Fruit fly (Drosophila melanogaster): ENCODE measurements around the gene Rph.

Gene Rph

dm6 chrX:10762959-10763883 lies 5.8 kb upstream of the Rph start (continued):
- TF ChIP-seq HmgZ (tag; optimal IDR thresholded peaks at IDR 0.05): peak; percentile 34
- TF ChIP-seq wdn (GFP tag; IDR thresholded peaks at IDR 0.05): no peak
- no peak for TF ChIP-seq CG7271 (tag; optimal IDR thresholded peaks at IDR 0.05)
- TF ChIP-seq CG12744 (GFP tag; optimal IDR thresholded peaks at IDR 0.05): no peak
- TF ChIP-seq CG11093 (GFP tag; IDR thresholded peaks at IDR 0.05): no peak
- no peak for TF ChIP-seq CG18764 (GFP tag; optimal IDR thresholded peaks at IDR 0.05)
- TF ChIP-seq sc (optimal IDR thresholded peaks at IDR 0.05): no peak
- TF ChIP-seq sc (GFP tag; optimal IDR thresholded peaks at IDR 0.05): no peak
- TF ChIP-seq Chrac-16 (GFP tag; optimal IDR thresholded peaks at IDR 0.05): peak; percentile 6
- no peak for TF ChIP-seq CG5180 (GFP tag; optimal IDR thresholded peaks at IDR 0.05)
- TF ChIP-seq chm (GFP tag; IDR thresholded peaks at IDR 0.05): peak; percentile 37; the same call in 1 of the 2 replicates
- no peak for TF ChIP-seq CG34422 (GFP tag; IDR thresholded peaks at IDR 0.05)
- TF ChIP-seq hth (optimal IDR thresholded peaks at IDR 0.05): no peak
- no peak for TF ChIP-seq CG31224 (GFP tag; IDR thresholded peaks at IDR 0.05)
- no peak for TF ChIP-seq Poxn (GFP tag; IDR thresholded peaks at IDR 0.05)
- no peak for TF ChIP-seq CG10654 (GFP tag; optimal IDR thresholded peaks at IDR 0.05)
- TF ChIP-seq croc (GFP tag; conservative IDR thresholded peaks at IDR 0.05): no peak
- TF ChIP-seq CG2120 (GFP tag; optimal IDR thresholded peaks at IDR 0.05): peak; percentile 61
- TF ChIP-seq klu (GFP tag; IDR thresholded peaks at IDR 0.05): no peak
- peak; percentile 19; the same call in 1 of the 2 replicates for TF ChIP-seq bowl (GFP tag; IDR thresholded peaks at IDR 0.05)
- TF ChIP-seq CG12071 (GFP tag; optimal IDR thresholded peaks at IDR 0.05): no peak
- no peak for TF ChIP-seq ems (GFP tag; optimal IDR thresholded peaks at IDR 0.05)
- no peak for TF ChIP-seq bab2 (GFP tag; optimal IDR thresholded peaks at IDR 0.05)
- peak; percentile 27 for TF ChIP-seq CG2712 (tag; optimal IDR thresholded peaks at IDR 0.05)
- peak; percentile 59 for TF ChIP-seq sens (GFP tag)
- TF ChIP-seq corto (GFP tag; optimal IDR thresholded peaks at IDR 0.05): no peak
- TF ChIP-seq MTF-1 (GFP tag; optimal IDR thresholded peaks at IDR 0.05; ENCODE audit: borderline replicate concordance): no peak
- TF ChIP-seq CG18599 (GFP tag; optimal IDR thresholded peaks at IDR 0.05): peak; percentile 66
- no peak for TF ChIP-seq CG9932 (GFP tag; IDR thresholded peaks at IDR 0.05)
- no peak for TF ChIP-seq ap (GFP tag; IDR thresholded peaks at IDR 0.05)
- no peak for TF ChIP-seq eyg (GFP tag; optimal IDR thresholded peaks at IDR 0.05)
- TF ChIP-seq scrt (GFP tag; optimal IDR thresholded peaks at IDR 0.05): peak; percentile 25
- peak; percentile 13 for TF ChIP-seq CG8924 (tag; optimal IDR thresholded peaks at IDR 0.05)
- TF ChIP-seq gcm (GFP tag; optimal IDR thresholded peaks at IDR 0.05): peak; percentile 83
- TF ChIP-seq ac (GFP tag; optimal IDR thresholded peaks at IDR 0.05): no peak
- TF ChIP-seq gfzf (GFP tag; optimal IDR thresholded peaks at IDR 0.05): no peak
- TF ChIP-seq NC2β (GFP tag; optimal IDR thresholded peaks at IDR 0.05): no peak
- no peak for TF ChIP-seq Atf-2 (GFP tag; optimal IDR thresholded peaks at IDR 0.05)
- no peak for TF ChIP-seq maf-S (GFP tag; optimal IDR thresholded peaks at IDR 0.05)
- no peak for TF ChIP-seq Hmx (GFP tag; optimal IDR thresholded peaks at IDR 0.05)
- TF ChIP-seq CG12155 (GFP tag; optimal IDR thresholded peaks at IDR 0.05): peak; percentile 10
- no peak for TF ChIP-seq CG16779 (GFP tag; IDR thresholded peaks at IDR 0.05)
- TF ChIP-seq Nf-YC (tag; optimal IDR thresholded peaks at IDR 0.05): peak; percentile 93
- TF ChIP-seq Drgx (GFP tag; IDR thresholded peaks at IDR 0.05): no peak
- TF ChIP-seq onecut (GFP tag; IDR thresholded peaks at IDR 0.05): 0 out of 2 replicates have a peak, but pooled peaks have one; percentile 4
- TF ChIP-seq knrl (GFP tag; IDR thresholded peaks at IDR 0.05; ENCODE audit: partially characterized antibody): no peak
- TF ChIP-seq E2f1 (GFP tag; IDR thresholded peaks at IDR 0.05): 0 out of 2 replicates have a peak, but pooled peaks have one; percentile 19
- no peak for TF ChIP-seq Ravus (GFP tag; IDR thresholded peaks at IDR 0.05)
- TF ChIP-seq Dp (GFP tag; optimal IDR thresholded peaks at IDR 0.05): no peak
- no peak for TF ChIP-seq BtbVII (GFP tag; optimal IDR thresholded peaks at IDR 0.05)
- no peak for TF ChIP-seq dysf (GFP tag; IDR thresholded peaks at IDR 0.05)

Data from whole organism, embryonic.